Fruit fly (Drosophila melanogaster): ENCODE results near the gene trem.

DNA sequence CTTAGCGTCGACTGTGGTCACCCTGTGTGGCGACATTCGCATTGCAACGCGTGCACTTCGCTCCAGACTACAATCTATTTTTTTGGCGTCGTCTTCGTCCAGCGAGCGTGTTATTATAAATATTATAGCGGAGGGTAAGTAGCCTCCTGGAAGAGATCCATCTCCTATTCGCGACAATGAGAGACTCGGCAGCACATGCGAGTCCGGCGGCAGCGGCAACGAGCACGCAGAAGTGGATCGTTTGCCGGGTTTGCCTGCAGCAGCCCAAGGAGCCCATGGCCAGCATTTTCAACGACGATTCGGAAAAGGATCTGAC lies 613 bp upstream of the trem start, which contains the start of gene idc:
- TF ChIP-seq fd59A (GFP tag; optimal IDR thresholded peaks at IDR 0.05) (no peak), CG3032 (tag; optimal IDR thresholded peaks at IDR 0.05) (no peak), Gug (GFP tag; IDR thresholded peaks at IDR 0.05) (no peak), dsx (GFP tag; optimal IDR thresholded peaks at IDR 0.05; ENCODE audit: poor library complexity, severe bottlenecking) (no peak)

Data from whole organism, prepupa.